Worm (Caenorhabditis elegans) whole organism, late embryonic: ENCODE data around the gene srh-149.

Experiments
- C08G9.2 ChIP-seq: sonication (generic microtip); optimal IDR thresholded peaks from 2 replicates; lab custom pipeline; 2016; ENCODE audit warnings: mild to moderate bottlenecking, missing genetic modification characterization, moderate library complexity, missing compliant biosample characterization
- fkh-10 ChIP-seq: fragments of 150-350 bp; optimal IDR thresholded peaks from 2 replicates; lab custom pipeline; 2014; ENCODE audit warnings: missing biosample characterization, missing genetic modification reagents, missing genetic modification characterization
- hlh-13 ChIP-seq: fragments of 200-800 bp; sonication (Bioruptor generic); optimal IDR thresholded peaks from 2 replicates; lab custom pipeline; 2018; ENCODE audit warnings: mild to moderate bottlenecking, missing genetic modification characterization, missing compliant biosample characterization
- pqm-1 ChIP-seq: sonication (generic microtip); optimal IDR thresholded peaks from 2 replicates; lab custom pipeline; 2016; ENCODE audit warnings: missing genetic modification characterization, missing compliant biosample characterization

- TF ChIP-seq pqm-1 (tag; lab: Kevin White, UChicago) (no peak), C08G9.2 (tag; lab: Kevin White, UChicago) (no peak), fkh-10 (GFP tag; lab: Kevin White, UChicago) (no peak), hlh-13 (no peak)
Observed at ce11 chrV:15858292-15858691, 17.3 kb upstream of the srh-149 start, which contains the start of gene srh-148.
